Worm (Caenorhabditis elegans): Measurements from ENCODE around the gene K12H6.5.

The K12H6.5 gene

ce11 chrII:2858851-2859250 is 32.9 kb upstream of the K12H6.5 start:
- TF ChIP-seq elt-3 (tag; optimal IDR thresholded peaks at IDR 0.05) = peak in 1 of 6 experiments; percentile 48
- TF ChIP-seq nhr-20 (tag; optimal IDR thresholded peaks at IDR 0.05) = peak; percentile 26
- TF ChIP-seq nhr-85 (tag) = peak; percentile 74
- no peak for TF ChIP-seq tbx-2 (tag; optimal IDR thresholded peaks at IDR 0.05)
- no peak for TF ChIP-seq ces-1 (GFP tag; optimal IDR thresholded peaks at IDR 0.05)
- no peak for TF ChIP-seq pqm-1 (tag; optimal IDR thresholded peaks at IDR 0.05)
- TF ChIP-seq nhr-28 (tag; optimal IDR thresholded peaks at IDR 0.05) = no peak
- no peak for TF ChIP-seq lin-14 (GFP tag; optimal IDR thresholded peaks at IDR 0.05)
- TF ChIP-seq unc-130 (tag; optimal IDR thresholded peaks at IDR 0.05) = no peak
- peak; percentile 0 for TF ChIP-seq snu-23 (GFP tag; optimal IDR thresholded peaks at IDR 0.05)
- TF ChIP-seq blmp-1 (tag; optimal IDR thresholded peaks at IDR 0.05) = peak; percentile 5
- TF ChIP-seq lin-35 (GFP tag; optimal IDR thresholded peaks at IDR 0.05) = peak in 1 of 2 experiments; percentile 24

DNA sequence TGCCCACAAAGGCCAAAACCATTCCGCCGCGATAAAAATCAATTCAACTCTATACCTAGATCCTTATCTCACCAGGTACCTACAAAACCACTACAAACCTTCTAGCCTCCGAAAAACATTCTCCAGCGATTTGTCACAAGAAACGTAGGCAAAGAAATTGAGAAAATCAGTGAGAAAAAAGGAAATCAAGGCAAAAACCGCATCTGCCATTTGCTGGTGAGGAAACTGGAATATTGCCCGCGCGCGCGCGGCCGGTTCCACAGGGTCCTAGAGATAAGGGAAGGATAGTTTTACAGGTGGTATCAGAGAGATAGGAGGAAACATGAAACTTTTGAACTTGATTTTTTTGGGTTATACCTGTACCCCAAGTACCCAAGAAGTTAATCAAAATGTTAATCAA is 31.6 kb upstream of the K12H6.5 start:
- no peak for TF ChIP-seq lin-39 (tag; optimal IDR thresholded peaks at IDR 0.05)
- peak; percentile 7 for TF ChIP-seq snu-23 (GFP tag; optimal IDR thresholded peaks at IDR 0.05)
- TF ChIP-seq efl-1 (optimal IDR thresholded peaks at IDR 0.05) = no peak
- peak in 1 of 2 experiments; percentile 66 for TF ChIP-seq efl-1 (GFP tag; optimal IDR thresholded peaks at IDR 0.05 in 1 of 2)
- peak; percentile 90 for TF ChIP-seq pag-3 (tag; optimal IDR thresholded peaks at IDR 0.05; ENCODE audit: borderline replicate concordance, insufficient read depth)
- peak; percentile 29 for TF ChIP-seq rnt-1 (tag; optimal IDR thresholded peaks at IDR 0.05)
- no peak for TF ChIP-seq nhr-90 (tag; optimal IDR thresholded peaks at IDR 0.05; ENCODE audit: poor library complexity)
- no peak for TF ChIP-seq unc-62 (GFP tag; optimal IDR thresholded peaks at IDR 0.05)
- TF ChIP-seq lin-14 (GFP tag; optimal IDR thresholded peaks at IDR 0.05) = peak; percentile 53
- TF ChIP-seq blmp-1 (tag; optimal IDR thresholded peaks at IDR 0.05) = peak; percentile 79
- TF ChIP-seq mab-9 (GFP tag; IDR thresholded peaks at IDR 0.05) = no peak
- no peak for TF ChIP-seq nhr-11 (tag; optimal IDR thresholded peaks at IDR 0.05)
- peak; percentile 16 to 88 (median 73) for TF ChIP-seq elt-3 (tag; optimal IDR thresholded peaks at IDR 0.05)
- peak; percentile 35 for TF ChIP-seq nhr-20 (tag; optimal IDR thresholded peaks at IDR 0.05)
- no peak for TF ChIP-seq nhr-47 (tag; optimal IDR thresholded peaks at IDR 0.05)
- peak; percentile 85 for TF ChIP-seq nhr-85 (tag)
- TF ChIP-seq unc-86 (tag; optimal IDR thresholded peaks at IDR 0.05) = no peak
- no peak for TF ChIP-seq unc-130 (tag; optimal IDR thresholded peaks at IDR 0.05)
- TF ChIP-seq pqm-1 (tag; optimal IDR thresholded peaks at IDR 0.05) = no peak
- TF ChIP-seq egl-27 (tag; optimal IDR thresholded peaks at IDR 0.05) = no peak
- TF ChIP-seq C34B4.2 (tag; optimal IDR thresholded peaks at IDR 0.05) = no peak

- TF ChIP-seq lin-35 (GFP tag; optimal IDR thresholded peaks at IDR 0.05) (peak in 1 of 2 experiments; percentile 27), unc-30 (tag; optimal IDR thresholded peaks at IDR 0.05) (no peak), elt-3 (tag; optimal IDR thresholded peaks at IDR 0.05) (peak in 3 of 6 experiments; percentile 7 to 84 (median 35)), blmp-1 (tag; optimal IDR thresholded peaks at IDR 0.05) (peak; percentile 68), nhr-71 (tag; optimal IDR thresholded peaks at IDR 0.05) (no peak), nhr-85 (tag) (peak; percentile 55)
These were observed 30.1 kb upstream of the K12H6.5 start for ce11 chrII:2856114-2856513.

- no peak for TF ChIP-seq ztf-11 (tag; optimal IDR thresholded peaks at IDR 0.05)
- TF ChIP-seq mep-1 (tag; optimal IDR thresholded peaks at IDR 0.05) = peak; percentile 25
- peak in 1 of 3 experiments; percentile 10 for TF ChIP-seq dpl-1 (GFP tag; optimal IDR thresholded peaks at IDR 0.05)
- TF ChIP-seq elt-3 (tag; optimal IDR thresholded peaks at IDR 0.05) = peak in 2 of 6 experiments; percentile 1 to 22
- peak; percentile 40 for TF ChIP-seq snu-23 (GFP tag; optimal IDR thresholded peaks at IDR 0.05)
- TF ChIP-seq grh-1 (GFP tag; IDR thresholded peaks at IDR 0.05) = 0 out of 2 replicates have a peak, but pooled peaks have one; percentile 45
- no peak for TF ChIP-seq fkh-10 (GFP tag; optimal IDR thresholded peaks at IDR 0.05)
- TF ChIP-seq nhr-19 (GFP tag; conservative IDR thresholded peaks at IDR 0.05) = 0 out of 2 replicates have a peak, but pooled peaks have one; percentile 15
- peak; percentile 25 for TF ChIP-seq nhr-71 (tag; optimal IDR thresholded peaks at IDR 0.05)
- no peak for TF ChIP-seq zip-4 (GFP tag; optimal IDR thresholded peaks at IDR 0.05)
- peak; percentile 7 for TF ChIP-seq swsn-7 (tag; optimal IDR thresholded peaks at IDR 0.05)
- no peak for TF ChIP-seq pax-3 (tag; optimal IDR thresholded peaks at IDR 0.05)
- peak; percentile 74 for TF ChIP-seq blmp-1 (tag; optimal IDR thresholded peaks at IDR 0.05)
- peak; percentile 33 for TF ChIP-seq lin-14 (GFP tag; optimal IDR thresholded peaks at IDR 0.05)
- no peak for TF ChIP-seq alr-1 (tag; optimal IDR thresholded peaks at IDR 0.05; ENCODE audit: borderline replicate concordance)
- peak; percentile 20 for TF ChIP-seq ztf-4 (tag; optimal IDR thresholded peaks at IDR 0.05)
- no peak for TF ChIP-seq ama-1 (optimal IDR thresholded peaks at IDR 0.05)
These were observed 28.8 kb upstream of the K12H6.5 start for ce11 chrII:2854794-2855193.
